Fruit fly (Drosophila melanogaster): ENCODE measurements around the gene Osi14.

Gene Osi14

DNA sequence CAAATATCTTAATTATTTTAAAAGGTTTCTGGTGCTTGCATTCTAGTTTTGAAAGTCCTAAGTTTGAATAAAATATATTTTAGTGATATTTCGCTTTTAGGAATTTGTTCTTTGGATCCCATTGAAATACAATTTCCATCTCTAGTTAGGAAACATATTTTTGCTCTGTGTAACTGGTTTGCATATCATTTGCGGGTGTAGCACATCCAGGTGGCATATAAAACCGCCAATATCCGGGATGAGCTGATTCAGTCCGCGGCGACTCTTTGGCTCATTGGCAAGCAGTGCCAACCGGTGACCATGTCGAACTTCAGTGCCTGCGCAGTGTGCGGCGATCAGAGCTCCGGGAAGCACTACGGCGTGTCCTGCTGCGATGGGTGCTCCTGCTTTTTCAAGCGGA lies 50.0 kb downstream of the Osi14 start, which contains the start of gene Hr83:
TSS of gene Hr83 (plus strand) at position 301 of the 400 bp plus-strand sequence.
- TF ChIP-seq CG1621 (tag; optimal IDR thresholded peaks at IDR 0.05) (no peak), Sox14 (GFP tag; optimal IDR thresholded peaks at IDR 0.05) (no peak), ss (GFP tag; optimal IDR thresholded peaks at IDR 0.05) (no peak), CG3032 (tag; optimal IDR thresholded peaks at IDR 0.05) (no peak), svp (GFP tag) (no peak), Hr38 (GFP tag; optimal IDR thresholded peaks at IDR 0.05) (no peak), Ets96B (tag; optimal IDR thresholded peaks at IDR 0.05) (no peak), Sox15 (GFP tag; optimal IDR thresholded peaks at IDR 0.05) (no peak), lz (GFP tag; optimal IDR thresholded peaks at IDR 0.05) (no peak)

All from whole organism, prepupa.